Fruit fly (Drosophila melanogaster) whole organism, embryonic: ENCODE data around the gene CG5071.

Source experiments
- Awh ChIP-seq: fragments of 200-800 bp; sonication (Bioruptor generic); IDR thresholded peaks from 2 replicates; pipeline ENCODE4, ENCODE4 v1.3.6; 2022; ENCODE audit warnings: missing biosample characterization, missing genetic modification characterization
- Bteb2 ChIP-seq: fragments of 200-800 bp; sonication (Bioruptor generic); optimal IDR thresholded peaks from 2 replicates; lab custom pipeline; 2016; ENCODE audit warnings: missing biosample characterization, missing genetic modification characterization
- CG10209 ChIP-seq: fragments of 200-800 bp; sonication (Bioruptor generic); optimal IDR thresholded peaks from 3 replicates; lab custom pipeline; 2017; ENCODE audit warnings: missing biosample characterization, mild to moderate bottlenecking, missing genetic modification characterization, missing genetic modification reagents
- CG11560 ChIP-seq: fragments of 200-800 bp; sonication (Bioruptor generic); IDR thresholded peaks from 3 replicates; pipeline ENCODE4 v1.3.6; 2022; ENCODE audit warnings: missing biosample characterization, missing genetic modification characterization
- CG13624 ChIP-seq: fragments of 200-800 bp; sonication (Bioruptor generic); optimal IDR thresholded peaks from 2 replicates; lab custom pipeline; 2016; ENCODE audit warnings: missing biosample characterization, missing genetic modification characterization
- CG17568 ChIP-seq: fragments of 200-800 bp; sonication (Bioruptor generic); optimal IDR thresholded peaks from 2 replicates; lab custom pipeline; 2018; ENCODE audit warnings: missing biosample characterization, mild to moderate bottlenecking, missing genetic modification characterization, moderate library complexity
- CG17912 ChIP-seq: fragments of 200-800 bp; sonication (Bioruptor generic); optimal IDR thresholded peaks from 2 replicates; lab custom pipeline; 2018; ENCODE audit warnings: missing biosample characterization, mild to moderate bottlenecking, missing genetic modification characterization
- CG2129 ChIP-seq: fragments of 200-800 bp; sonication (Bioruptor generic); IDR thresholded peaks from 2 replicates; pipeline ENCODE4 v1.3.6; 2022; ENCODE audit warnings: missing biosample characterization, missing genetic modification characterization; ENCODE audit not compliant: partially characterized antibody
- CG2875 ChIP-seq: fragments of 200-800 bp; sonication (Bioruptor generic); optimal IDR thresholded peaks from 2 replicates; lab custom pipeline; 2017; ENCODE audit warnings: missing biosample characterization, mild to moderate bottlenecking, missing genetic modification characterization, missing genetic modification reagents
- CG30431 ChIP-seq: fragments of 200-800 bp; sonication (Bioruptor generic); optimal IDR thresholded peaks from 2 replicates; lab custom pipeline; 2017; ENCODE audit warnings: missing biosample characterization, missing genetic modification characterization
- CG3065 ChIP-seq: fragments of 200-800 bp; sonication (Bioruptor generic); optimal IDR thresholded peaks from 2 replicates; lab custom pipeline; 2016; ENCODE audit warnings: missing biosample characterization, missing genetic modification characterization
- CG31224 ChIP-seq: fragments of 200-800 bp; sonication (Bioruptor generic); IDR thresholded peaks from 2 replicates; pipeline ENCODE4 v1.3.6; 2022; ENCODE audit warnings: missing biosample characterization, missing genetic modification characterization
- CG33557 ChIP-seq: fragments of 200-800 bp; sonication (Bioruptor generic); optimal IDR thresholded peaks from 2 replicates; lab custom pipeline; 2019; ENCODE audit warnings: missing biosample characterization, mild to moderate bottlenecking, missing genetic modification characterization, moderate library complexity
- CG4282 ChIP-seq: fragments of 200-800 bp; sonication (Bioruptor generic); optimal IDR thresholded peaks from 2 replicates; lab custom pipeline; 2016; ENCODE audit warnings: missing biosample characterization, missing genetic modification characterization
- CG4360 ChIP-seq: fragments of 200-800 bp; sonication (Bioruptor generic); IDR thresholded peaks from 2 replicates; pipeline ENCODE4 v1.3.6; 2022; ENCODE audit warnings: missing biosample characterization, missing genetic modification characterization
- CG8281 ChIP-seq: fragments of 200-800 bp; sonication (Bioruptor generic); optimal IDR thresholded peaks from 2 replicates; lab custom pipeline; 2018; ENCODE audit warnings: missing biosample characterization, mild to moderate bottlenecking, missing genetic modification characterization, moderate library complexity
- CG8924 ChIP-seq: fragments of 200-800 bp; optimal IDR thresholded peaks from 3 replicates; lab custom pipeline; 2019; ENCODE audit warnings: missing biosample characterization, mild to moderate bottlenecking, missing genetic modification characterization, moderate library complexity
- CG9727 ChIP-seq: fragments of 200-800 bp; sonication (Bioruptor generic); optimal IDR thresholded peaks from 3 replicates; lab custom pipeline; 2017; ENCODE audit warnings: missing biosample characterization, mild to moderate bottlenecking, missing genetic modification characterization
- D19A ChIP-seq: fragments of 200-800 bp; optimal IDR thresholded peaks from 3 replicates; lab custom pipeline; 2019; ENCODE audit warnings: missing biosample characterization, mild to moderate bottlenecking, missing genetic modification characterization, moderate library complexity
- Dek ChIP-seq: fragments of 200-800 bp; sonication (Bioruptor generic); optimal IDR thresholded peaks from 3 replicates; lab custom pipeline; 2019; ENCODE audit warnings: missing biosample characterization, mild to moderate bottlenecking, missing genetic modification characterization, moderate library complexity
- Drgx ChIP-seq: fragments of 200-800 bp; sonication (Bioruptor generic); IDR thresholded peaks from 2 replicates; pipeline ENCODE4 v1.3.6; 2022; ENCODE audit warnings: missing biosample characterization, missing genetic modification characterization
- E2f1 ChIP-seq: fragments of 200-800 bp; sonication (Bioruptor generic); IDR thresholded peaks from 2 replicates; pipeline ENCODE4 v1.3.6; 2022; ENCODE audit warnings: missing biosample characterization, missing genetic modification characterization
- HHEX ChIP-seq: fragments of 200-800 bp; sonication (Bioruptor generic); optimal IDR thresholded peaks from 3 replicates; lab custom pipeline; 2017; ENCODE audit warnings: missing biosample characterization, mild to moderate bottlenecking, missing genetic modification characterization, missing genetic modification reagents
- HmgD ChIP-seq: fragments of 200-800 bp; sonication (Bioruptor generic); optimal IDR thresholded peaks from 3 replicates; lab custom pipeline; 2016; ENCODE audit warnings: missing biosample characterization, missing genetic modification characterization
- Kr ChIP-seq: fragments of 200-800 bp; sonication (Bioruptor generic); optimal IDR thresholded peaks from 2 replicates; lab custom pipeline; 2017; ENCODE audit warnings: missing biosample characterization, mild to moderate bottlenecking, missing genetic modification characterization
- Max ChIP-seq: fragments of 200-800 bp; sonication (Bioruptor generic); optimal IDR thresholded peaks from 2 replicates; lab custom pipeline; 2016; ENCODE audit warnings: missing biosample characterization, mild to moderate bottlenecking, missing genetic modification characterization
- Mrtf ChIP-seq: fragments of 200-800 bp; sonication (Bioruptor generic); IDR thresholded peaks from 3 replicates; pipeline ENCODE4 v1.3.6; 2022; ENCODE audit warnings: missing biosample characterization, missing genetic modification characterization
- Rx ChIP-seq: fragments of 200-800 bp; sonication (Bioruptor generic); IDR thresholded peaks from 2 replicates; pipeline ENCODE4 v1.3.6; 2022; ENCODE audit warnings: missing biosample characterization, missing genetic modification characterization
- Sry-δ ChIP-seq: fragments of 200-800 bp; sonication (Bioruptor generic); optimal IDR thresholded peaks from 2 replicates; lab custom pipeline; 2016; ENCODE audit warnings: missing biosample characterization, missing genetic modification characterization
- Stat92E ChIP-seq, 3 experiments: fragments of >200 bp in 2 of 3; fragments of 200-800 bp in 1 of 3; sonication (Bioruptor generic) in 1 of 3; optimal IDR thresholded peaks; 2 replicates each; lab custom pipeline; 2017 to 2019; ENCODE audit warnings: missing biosample characterization in 3 of 3, missing genetic modification characterization in 3 of 3, mild to moderate bottlenecking in 1 of 3, moderate library complexity in 1 of 3
- YL-1 ChIP-seq: fragments of 200-800 bp; sonication (Bioruptor generic); optimal IDR thresholded peaks from 3 replicates; lab custom pipeline; 2017; ENCODE audit warnings: missing biosample characterization, mild to moderate bottlenecking, missing genetic modification characterization
- cato ChIP-seq: fragments of 200-800 bp; sonication (Bioruptor generic); optimal IDR thresholded peaks from 2 replicates; lab custom pipeline; 2016; ENCODE audit warnings: missing biosample characterization, missing genetic modification characterization, borderline replicate concordance
- crp ChIP-seq, 2 experiments: fragments of 200-800 bp; sonication (Bioruptor generic); optimal IDR thresholded peaks; 2 replicates in 1 of 2; 3 replicates in 1 of 2; lab custom pipeline; 2017; ENCODE audit warnings: missing biosample characterization in 2 of 2, missing genetic modification characterization in 2 of 2, mild to moderate bottlenecking in 1 of 2, moderate library complexity in 1 of 2
- dm ChIP-seq: fragments of 200-800 bp; sonication (Bioruptor generic); optimal IDR thresholded peaks from 3 replicates; lab custom pipeline; 2016; ENCODE audit warnings: missing biosample characterization, missing genetic modification characterization
- dmrt99B ChIP-seq: fragments of 200-800 bp; sonication (Bioruptor generic); optimal IDR thresholded peaks from 2 replicates; lab custom pipeline; 2018; ENCODE audit warnings: missing biosample characterization, mild to moderate bottlenecking, missing genetic modification characterization, moderate library complexity
- dpn ChIP-seq, 2 experiments: fragments of 200-800 bp; sonication (Bioruptor generic); optimal IDR thresholded peaks; 3 replicates each; lab custom pipeline; 2016; ENCODE audit warnings: missing biosample characterization in 2 of 2, missing genetic modification characterization in 2 of 2
- ham ChIP-seq: fragments of 200-800 bp; sonication (Bioruptor generic); IDR thresholded peaks from 2 replicates; pipeline ENCODE4 v1.3.6; 2022; ENCODE audit warnings: missing biosample characterization, missing genetic modification characterization
- jumu ChIP-seq: fragments of 200-800 bp; sonication (Bioruptor generic); optimal IDR thresholded peaks from 3 replicates; lab custom pipeline; 2016; ENCODE audit warnings: missing biosample characterization, missing genetic modification characterization
- lab ChIP-seq: fragments of 200-800 bp; sonication (Bioruptor generic); optimal IDR thresholded peaks from 3 replicates; lab custom pipeline; 2017; ENCODE audit warnings: missing biosample characterization, missing genetic modification characterization, mild to moderate bottlenecking, moderate library complexity, missing genetic modification reagents
- lilli ChIP-seq: fragments of 200-800 bp; sonication (Bioruptor generic); optimal IDR thresholded peaks from 3 replicates; lab custom pipeline; 2016; ENCODE audit warnings: missing biosample characterization, missing genetic modification characterization
- nerfin-2 ChIP-seq: fragments of 200-800 bp; sonication (Bioruptor generic); IDR thresholded peaks from 2 replicates; pipeline ENCODE4 v1.3.6; 2022; ENCODE audit warnings: missing biosample characterization, missing genetic modification characterization; ENCODE audit not compliant: partially characterized antibody
- oc ChIP-seq: fragments of 200-800 bp; sonication (Bioruptor generic); optimal IDR thresholded peaks from 2 replicates; lab custom pipeline; 2018; ENCODE audit warnings: missing biosample characterization, mild to moderate bottlenecking, missing genetic modification characterization, moderate library complexity
- pros ChIP-seq: fragments of 200-800 bp; sonication (Bioruptor generic); optimal IDR thresholded peaks from 3 replicates; lab custom pipeline; 2019; ENCODE audit warnings: missing biosample characterization, mild to moderate bottlenecking, missing genetic modification characterization, moderate library complexity
- ro ChIP-seq: fragments of 200-800 bp; sonication (Bioruptor generic); IDR thresholded peaks from 2 replicates; pipeline ENCODE4 v1.3.6; 2022; ENCODE audit warnings: missing biosample characterization, missing genetic modification characterization
- sens-2 ChIP-seq: fragments of 200-800 bp; sonication (Bioruptor generic); IDR thresholded peaks from 2 replicates; pipeline ENCODE4 v1.3.6; 2022; ENCODE audit warnings: missing biosample characterization, missing genetic modification characterization
- slbo ChIP-seq: fragments of 200-800 bp; sonication (Bioruptor generic); IDR thresholded peaks from 2 replicates; pipeline ENCODE4 v1.3.6; 2022; ENCODE audit warnings: missing biosample characterization, missing genetic modification characterization
- trh ChIP-seq: fragments of 200-800 bp; sonication (Bioruptor generic); optimal IDR thresholded peaks from 2 replicates; lab custom pipeline; 2016; ENCODE audit warnings: missing biosample characterization, missing genetic modification characterization
- wek ChIP-seq: fragments of 200-800 bp; sonication (Bioruptor generic); optimal IDR thresholded peaks from 3 replicates; lab custom pipeline; 2018; ENCODE audit warnings: missing biosample characterization, mild to moderate bottlenecking, missing genetic modification characterization, moderate library complexity

CG5071 gene

DNA sequence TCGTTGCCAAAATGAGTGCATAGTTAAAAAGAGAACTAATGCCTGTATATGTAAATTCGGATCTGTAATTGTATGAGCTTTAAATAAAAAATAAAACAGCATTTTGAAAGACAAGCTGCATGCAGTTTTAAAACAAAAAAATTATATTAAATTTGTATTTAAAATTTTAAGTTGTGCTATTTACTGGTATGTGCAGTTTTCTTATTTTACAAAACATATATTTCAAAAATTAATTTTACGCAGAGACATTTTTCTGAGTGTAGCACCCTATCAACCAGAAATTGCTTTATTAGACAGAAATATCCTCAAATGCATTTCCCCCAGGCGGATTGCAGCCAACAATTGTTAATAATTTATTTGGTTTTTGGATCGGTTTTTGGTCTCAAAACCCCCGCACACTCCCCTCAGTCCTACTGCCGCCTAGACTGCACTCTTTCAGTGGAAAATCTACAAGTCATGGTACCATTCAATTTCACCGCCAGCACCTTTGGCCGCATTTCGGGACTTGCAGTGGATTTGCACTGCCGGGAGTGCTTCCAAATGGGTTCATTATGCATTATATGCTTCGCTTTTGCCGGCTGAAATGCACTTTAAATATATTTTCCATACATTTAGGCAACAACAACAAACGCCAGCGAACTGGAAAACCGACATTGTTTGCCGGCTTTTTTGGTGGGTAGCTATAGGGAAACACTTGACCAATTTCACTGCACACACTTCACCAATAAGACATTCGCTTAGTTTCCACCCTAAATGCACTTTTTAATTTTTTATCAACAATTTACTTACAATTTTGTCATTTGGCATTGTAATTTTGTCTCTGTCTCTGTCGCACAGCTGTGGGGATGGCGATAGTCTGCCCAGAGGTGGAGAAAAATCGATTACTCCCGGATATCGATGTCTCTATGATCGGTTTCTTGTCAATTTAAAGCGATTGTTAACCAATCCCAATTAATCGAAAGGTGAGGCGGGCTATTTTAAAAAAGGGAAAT is 5.9 kb downstream of the CG5071 start, which contains the start of gene Npl4 (continued):
- no peak for TF ChIP-seq CG10209
- TF ChIP-seq oc (tag; lab: Kevin White, UChicago) = no peak
- TF ChIP-seq E2f1 (GFP tag; lab: Robert Waterston, UW) = no peak
- TF ChIP-seq dmrt99B (tag; lab: Kevin White, UChicago) = no peak
- no peak for TF ChIP-seq Mrtf (GFP tag; lab: Robert Waterston, UW)
- TF ChIP-seq pros (GFP tag; lab: Kevin White, UChicago) = no peak
- no peak for TF ChIP-seq Kr (GFP tag; lab: Kevin White, UChicago)
- TF ChIP-seq cato (GFP tag; lab: Kevin White, UChicago) = no peak
- TF ChIP-seq CG2875 (GFP tag; lab: Kevin White, UChicago) = no peak
- no peak for TF ChIP-seq Dek
- TF ChIP-seq Awh (GFP tag; lab: Robert Waterston, UW) = no peak
- TF ChIP-seq CG3065 (GFP tag; lab: Kevin White, UChicago) = no peak
- TF ChIP-seq CG8281 (tag; lab: Kevin White, UChicago) = no peak
- TF ChIP-seq CG33557 = no peak
- no peak for TF ChIP-seq CG17568 (GFP tag; lab: Kevin White, UChicago)
- TF ChIP-seq Rx (GFP tag; lab: Robert Waterston, UW) = no peak
- TF ChIP-seq CG30431 = no peak
- TF ChIP-seq CG17912 (GFP tag; lab: Kevin White, UChicago) = no peak
- peak; percentile 36; the same call in 1 of the 2 replicates for TF ChIP-seq slbo
- no peak for TF ChIP-seq lab (GFP tag; lab: Kevin White, UChicago)
- peak; percentile 75 for TF ChIP-seq CG4360 (GFP tag; lab: Robert Waterston, UW)
- TF ChIP-seq CG13624 = no peak
- no peak for TF ChIP-seq lilli (GFP tag; lab: Kevin White, UChicago)
- TF ChIP-seq CG9727 (GFP tag; lab: Kevin White, UChicago) = no peak
- no peak for TF ChIP-seq wek (GFP tag; lab: Kevin White, UChicago)
- TF ChIP-seq HHEX (GFP tag; lab: Kevin White, UChicago) = no peak
- TF ChIP-seq Drgx (GFP tag; lab: Robert Waterston, UW) = no peak
- TF ChIP-seq Sry-δ (GFP tag; lab: Kevin White, UChicago) = peak; percentile 92
- TF ChIP-seq CG4282 = no peak
- peak; percentile 72 for TF ChIP-seq CG2129 (GFP tag; lab: Robert Waterston, UW)
- TF ChIP-seq jumu (GFP tag; lab: Kevin White, UChicago) = no peak
- peak in 1 of 2 experiments; percentile 48 for TF ChIP-seq crp (GFP tag; optimal IDR thresholded peaks at IDR 0.05; lab: Kevin White, UChicago)
- no peak for TF ChIP-seq ham
- peak; percentile 37 for TF ChIP-seq YL-1 (GFP tag; lab: Kevin White, UChicago)
- peak; percentile 61 for TF ChIP-seq CG8924 (tag; lab: Kevin White, UChicago)
- no peak for TF ChIP-seq D19A (tag; lab: Kevin White, UChicago)
- no peak for TF ChIP-seq trh (GFP tag; lab: Kevin White, UChicago)
- no peak for TF ChIP-seq CG11560
- TF ChIP-seq dpn (GFP tag; optimal IDR thresholded peaks at IDR 0.05; lab: Kevin White, UChicago) = peak in 1 of 2 experiments; percentile 13
- TF ChIP-seq Bteb2 (GFP tag; lab: Kevin White, UChicago) = no peak
- no peak for TF ChIP-seq Max (GFP tag; lab: Kevin White, UChicago)
- peak; percentile 99 for TF ChIP-seq nerfin-2 (GFP tag; lab: Robert Waterston, UW)
- peak in 1 of 3 experiments; percentile 3 for TF ChIP-seq Stat92E (GFP tag; optimal IDR thresholded peaks at IDR 0.05; lab: Kevin White, UChicago)
- no peak for TF ChIP-seq dm (GFP tag; lab: Kevin White, UChicago)
- no peak for TF ChIP-seq CG31224 (GFP tag; lab: Robert Waterston, UW)
- no peak for TF ChIP-seq ro
- no peak for TF ChIP-seq sens-2
- no peak for TF ChIP-seq HmgD (GFP tag; lab: Kevin White, UChicago)
